Worm (Caenorhabditis elegans) whole organism, L2 larva: ENCODE results near the gene F55C12.4.

ENCODE experiments used
- F13H6.1 ChIP-seq: sonication (generic microtip); optimal IDR thresholded peaks from 2 replicates; lab custom pipeline; 2016; ENCODE audit warnings: missing genetic modification characterization, missing compliant biosample characterization
- R02D3.7 ChIP-seq: fragments of 150-350 bp; optimal IDR thresholded peaks from 2 replicates; lab custom pipeline; 2014; ENCODE audit warnings: missing biosample characterization, missing genetic modification characterization
- Y55F3AM.14 ChIP-seq: fragments of 200-800 bp; sonication (Bioruptor generic); optimal IDR thresholded peaks from 2 replicates; lab custom pipeline; 2018; ENCODE audit warnings: mild to moderate bottlenecking, missing genetic modification characterization, missing compliant biosample characterization
- ZK546.5 ChIP-seq: sonication (generic microtip); optimal IDR thresholded peaks from 2 replicates; lab custom pipeline; 2017; ENCODE audit warnings: missing biosample characterization, missing genetic modification characterization
- alr-1 ChIP-seq: fragments of 150-350 bp; optimal IDR thresholded peaks from 2 replicates; lab custom pipeline; 2014; ENCODE audit warnings: missing biosample characterization, missing genetic modification characterization
- aly-2 ChIP-seq: fragments of 150-350 bp; optimal IDR thresholded peaks from 2 replicates; lab custom pipeline; 2014; ENCODE audit warnings: missing biosample characterization, missing genetic modification characterization
- blmp-1 ChIP-seq: sonication (generic microtip); optimal IDR thresholded peaks from 2 replicates; lab custom pipeline; 2017; ENCODE audit warnings: missing genetic modification characterization, mild to moderate bottlenecking, missing compliant biosample characterization, antibody characterized with exemption, moderate library complexity; ENCODE audit not compliant: insufficient read depth
- ceh-16 ChIP-seq: fragments of 150-350 bp; optimal IDR thresholded peaks from 2 replicates; lab custom pipeline; 2014; ENCODE audit warnings: missing biosample characterization, missing genetic modification characterization
- ceh-82 ChIP-seq: fragments of 150-350 bp; optimal IDR thresholded peaks from 2 replicates; lab custom pipeline; 2014; ENCODE audit warnings: missing biosample characterization, missing genetic modification characterization
- crh-2 ChIP-seq: sonication (generic microtip); optimal IDR thresholded peaks from 2 replicates; lab custom pipeline; 2017; ENCODE audit warnings: missing biosample characterization, missing genetic modification characterization
- dmd-4 ChIP-seq: sonication (generic microtip); optimal IDR thresholded peaks from 2 replicates; lab custom pipeline; 2017; ENCODE audit warnings: missing biosample characterization, missing genetic modification characterization
- egl-27 ChIP-seq: sonication (generic microtip); optimal IDR thresholded peaks from 3 replicates; lab custom pipeline; 2017; ENCODE audit warnings: missing biosample characterization, missing genetic modification reagents, missing genetic modification characterization
- elt-1 ChIP-seq: fragments of 150-350 bp; optimal IDR thresholded peaks from 2 replicates; lab custom pipeline; 2014; ENCODE audit warnings: missing biosample characterization, missing genetic modification characterization
- elt-3 ChIP-seq: sonication (generic microtip); optimal IDR thresholded peaks from 2 replicates; lab custom pipeline; 2017; ENCODE audit warnings: missing biosample characterization, missing genetic modification characterization
- fos-1 ChIP-seq: fragments of 150-350 bp; optimal IDR thresholded peaks from 2 replicates; lab custom pipeline; 2014; ENCODE audit warnings: missing biosample characterization, missing genetic modification characterization
- gmeb-1 ChIP-seq: fragments of 150-350 bp; optimal IDR thresholded peaks from 2 replicates; lab custom pipeline; 2014; ENCODE audit warnings: missing biosample characterization, missing genetic modification characterization
- lin-11 ChIP-seq: fragments of 150-350 bp; sonication (generic microtip); optimal IDR thresholded peaks from 2 replicates; lab custom pipeline; 2014; ENCODE audit warnings: missing biosample characterization, missing genetic modification characterization, inconsistent platforms, mixed read lengths
- lin-13 ChIP-seq: fragments of 150-350 bp; optimal IDR thresholded peaks from 2 replicates; lab custom pipeline; 2014; ENCODE audit warnings: missing biosample characterization, missing genetic modification reagents, missing genetic modification characterization
- lin-39 ChIP-seq: fragments of 150-350 bp; optimal IDR thresholded peaks from 2 replicates; lab custom pipeline; 2014; ENCODE audit warnings: missing biosample characterization, missing genetic modification reagents, missing genetic modification characterization
- lsy-2 ChIP-seq, 2 experiments: fragments of 150-350 bp in 1 of 2; sonication (generic microtip) in 1 of 2; optimal IDR thresholded peaks; 2 replicates each; lab custom pipeline; 2014 to 2017; ENCODE audit warnings: missing biosample characterization in 2 of 2, missing genetic modification characterization in 2 of 2
- mab-5 ChIP-seq: fragments of 150-350 bp; optimal IDR thresholded peaks from 2 replicates; lab custom pipeline; 2014; ENCODE audit warnings: missing biosample characterization, missing genetic modification characterization
- mbf-1 ChIP-seq: sonication (generic microtip); optimal IDR thresholded peaks from 2 replicates; lab custom pipeline; 2017; ENCODE audit warnings: missing biosample characterization, missing genetic modification characterization
- mdl-1 ChIP-seq, 2 experiments: fragments of 150-350 bp in 1 of 2; sonication (generic microtip) in 1 of 2; optimal IDR thresholded peaks; 2 replicates each; lab custom pipeline; 2017; ENCODE audit warnings: missing biosample characterization in 2 of 2, missing genetic modification characterization in 2 of 2
- nhr-10 ChIP-seq: sonication (generic microtip); optimal IDR thresholded peaks from 2 replicates; lab custom pipeline; 2017; ENCODE audit warnings: missing biosample characterization, missing genetic modification characterization
- nhr-11 ChIP-seq: fragments of 150-350 bp; optimal IDR thresholded peaks from 2 replicates; lab custom pipeline; 2014; ENCODE audit warnings: missing biosample characterization, missing genetic modification characterization
- nhr-12 ChIP-seq: fragments of 150-350 bp; optimal IDR thresholded peaks from 2 replicates; lab custom pipeline; 2014; ENCODE audit warnings: missing biosample characterization, missing genetic modification characterization
- nhr-129 ChIP-seq: fragments of 150-350 bp; optimal IDR thresholded peaks from 2 replicates; lab custom pipeline; 2014; ENCODE audit warnings: missing biosample characterization, missing genetic modification characterization
- nhr-21 ChIP-seq: fragments of 150-350 bp; optimal IDR thresholded peaks from 2 replicates; lab custom pipeline; 2014; ENCODE audit warnings: missing biosample characterization, missing genetic modification characterization
- nhr-23 ChIP-seq: fragments of 150-350 bp; optimal IDR thresholded peaks from 2 replicates; lab custom pipeline; 2014; ENCODE audit warnings: missing biosample characterization, missing genetic modification reagents, missing genetic modification characterization
- nhr-237 ChIP-seq: fragments of 150-350 bp; optimal IDR thresholded peaks from 2 replicates; lab custom pipeline; 2014; ENCODE audit warnings: missing biosample characterization, missing genetic modification characterization
- nhr-25 ChIP-seq: fragments of 150-350 bp; sonication (generic microtip); optimal IDR thresholded peaks from 3 replicates; lab custom pipeline; 2014; ENCODE audit warnings: missing biosample characterization, missing genetic modification characterization
- nhr-6 ChIP-seq: fragments of 150-350 bp; optimal IDR thresholded peaks from 2 replicates; lab custom pipeline; 2014; ENCODE audit warnings: missing biosample characterization, missing genetic modification characterization
- peb-1 ChIP-seq: fragments of 150-350 bp; optimal IDR thresholded peaks from 2 replicates; lab custom pipeline; 2014; ENCODE audit warnings: missing biosample characterization, missing genetic modification characterization
- sem-4 ChIP-seq: fragments of 150-350 bp; optimal IDR thresholded peaks from 2 replicates; lab custom pipeline; 2014; ENCODE audit warnings: missing biosample characterization, missing genetic modification reagents, missing genetic modification characterization
- sma-3 ChIP-seq: sonication (generic microtip); optimal IDR thresholded peaks from 2 replicates; lab custom pipeline; 2016; ENCODE audit warnings: missing genetic modification reagents, missing genetic modification characterization, missing compliant biosample characterization
- sma-9 ChIP-seq, 2 experiments: fragments of 150-350 bp in 1 of 2; sonication (generic microtip) in 1 of 2; optimal IDR thresholded peaks; 2 replicates each; lab custom pipeline; 2014 to 2016; ENCODE audit warnings: missing genetic modification characterization in 2 of 2, mild to moderate bottlenecking in 1 of 2, missing biosample characterization in 1 of 2, missing compliant biosample characterization in 1 of 2, missing genetic modification reagents in 1 of 2, moderate library complexity in 1 of 2
- snpc-4 ChIP-seq: fragments of 150-350 bp; optimal IDR thresholded peaks from 2 replicates; lab custom pipeline; 2014; ENCODE audit warnings: missing biosample characterization, missing genetic modification characterization
- unc-39 ChIP-seq: fragments of 150-350 bp; optimal IDR thresholded peaks from 2 replicates; lab custom pipeline; 2014; ENCODE audit warnings: missing biosample characterization, missing genetic modification characterization
- unc-55 ChIP-seq: fragments of 150-350 bp; sonication (generic microtip); optimal IDR thresholded peaks from 3 replicates; lab custom pipeline; 2014; ENCODE audit warnings: missing biosample characterization, missing genetic modification reagents, missing genetic modification characterization
- unc-62 ChIP-seq: fragments of 150-350 bp; optimal IDR thresholded peaks from 2 replicates; lab custom pipeline; 2014; ENCODE audit warnings: missing biosample characterization, missing genetic modification reagents, missing genetic modification characterization
- zag-1 ChIP-seq: fragments of 150-350 bp; optimal IDR thresholded peaks from 2 replicates; lab custom pipeline; 2014; ENCODE audit warnings: missing biosample characterization, missing genetic modification characterization
- ztf-1 ChIP-seq: fragments of 200-800 bp; sonication (Bioruptor generic); conservative IDR thresholded peaks from 2 replicates; pipeline ENCODE4 v1.3.6; 2022; ENCODE audit warnings: missing genetic modification characterization, missing compliant biosample characterization
- ztf-4 ChIP-seq: fragments of 150-350 bp; optimal IDR thresholded peaks from 2 replicates; lab custom pipeline; 2014; ENCODE audit warnings: missing biosample characterization, missing genetic modification characterization

The F55C12.4 gene

ce11 chrII:5853261-5853660, 5.0 kb downstream of the F55C12.4 start:
- TF ChIP-seq lin-13 (GFP tag; lab: Kevin White, UChicago), result no peak
- TF ChIP-seq gmeb-1 (tag; lab: Kevin White, UChicago), result no peak
- no peak for TF ChIP-seq aly-2
- TF ChIP-seq zag-1 (tag; lab: Kevin White, UChicago), result no peak
- TF ChIP-seq nhr-237 (tag; lab: Kevin White, UChicago), result no peak
- TF ChIP-seq unc-39, result no peak
- no peak for TF ChIP-seq elt-3 (tag; lab: Kevin White, UChicago)
- no peak for TF ChIP-seq peb-1 (tag; lab: Kevin White, UChicago)
- no peak for TF ChIP-seq nhr-23
- TF ChIP-seq nhr-10 (tag; lab: Kevin White, UChicago), result no peak
- no peak for TF ChIP-seq mbf-1 (tag; lab: Kevin White, UChicago)
- no peak for TF ChIP-seq ZK546.5 (tag; lab: Kevin White, UChicago)
- no peak for TF ChIP-seq unc-55
- no peak for TF ChIP-seq alr-1
- TF ChIP-seq sem-4, result no peak
- TF ChIP-seq sma-3 (GFP tag; lab: Kevin White, UChicago), result peak; percentile 16
- TF ChIP-seq nhr-25, result no peak
- TF ChIP-seq nhr-21, result peak; percentile 60
- no peak for TF ChIP-seq ztf-4 (tag; lab: Kevin White, UChicago)
- TF ChIP-seq sma-9 (GFP tag; optimal IDR thresholded peaks at IDR 0.05; lab: Kevin White, UChicago), result peak; percentile 18
- TF ChIP-seq sma-9 (tag; optimal IDR thresholded peaks at IDR 0.05; lab: Kevin White, UChicago), result no peak
- TF ChIP-seq dmd-4 (tag; lab: Kevin White, UChicago), result no peak
- TF ChIP-seq elt-1, result no peak
- TF ChIP-seq blmp-1 (tag; lab: Kevin White, UChicago), result peak; percentile 28
- TF ChIP-seq egl-27, result peak; percentile 30
- no peak for TF ChIP-seq nhr-129
- TF ChIP-seq snpc-4, result no peak
- TF ChIP-seq, all 48 proteins: peak for 5

DNA sequence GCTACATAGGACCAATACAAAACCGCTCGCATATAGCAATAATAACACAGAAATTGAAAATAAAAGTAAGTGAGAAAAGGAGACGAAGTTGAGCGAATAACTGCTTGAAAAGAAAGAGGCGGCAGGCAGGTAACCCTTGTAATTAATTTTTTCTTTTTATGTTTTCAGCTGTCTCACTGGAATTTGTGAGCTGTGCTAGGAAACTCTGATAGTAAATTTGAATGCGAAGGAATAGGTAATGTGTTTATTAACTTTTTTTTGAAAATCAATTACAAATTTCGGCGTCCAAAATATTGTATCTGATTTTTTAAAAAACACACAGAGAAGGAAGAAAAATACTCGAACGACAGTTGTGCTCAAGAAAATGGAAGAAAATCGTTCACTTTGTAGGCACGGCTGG, 6.2 kb downstream of the F55C12.4 start, which contains the start of gene H41C03.2:
Gene H41C03.2, minus strand, starts transcription at position 101 of the 400 bp plus-strand sequence.
- TF ChIP-seq nhr-11, result no peak
- no peak for TF ChIP-seq fos-1 (tag; lab: Kevin White, UChicago)
- TF ChIP-seq aly-2, result no peak
- TF ChIP-seq ceh-82 (tag; lab: Kevin White, UChicago), result no peak
- no peak for TF ChIP-seq sma-3 (GFP tag; lab: Kevin White, UChicago)
- no peak for TF ChIP-seq lsy-2 (tag; optimal IDR thresholded peaks at IDR 0.05; lab: Kevin White, UChicago)
- no peak for TF ChIP-seq nhr-12 (tag; lab: Kevin White, UChicago)
- no peak for TF ChIP-seq ZK546.5 (tag; lab: Kevin White, UChicago)
- TF ChIP-seq alr-1, result no peak

DNA sequence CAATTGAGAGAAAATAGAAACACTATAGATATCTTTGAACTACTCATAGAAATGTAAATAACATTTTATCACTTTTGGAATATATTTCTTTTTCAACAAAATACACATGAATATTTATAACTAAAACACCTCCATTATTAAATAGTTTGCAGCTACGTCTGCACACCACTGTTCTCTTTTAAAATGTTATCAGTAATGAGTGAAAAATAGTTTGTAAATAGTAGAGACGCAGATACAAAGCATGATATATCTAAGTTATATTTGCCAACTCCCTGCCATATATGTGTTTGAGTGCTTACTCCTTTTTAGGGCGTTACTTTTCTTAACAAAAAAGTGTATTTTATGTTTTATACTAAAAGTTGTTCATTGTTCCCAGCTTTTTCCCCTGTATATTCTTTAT, 12.0 kb downstream of the F55C12.4 start:
- TF ChIP-seq blmp-1 (tag; lab: Kevin White, UChicago) (no peak), fos-1 (tag; lab: Kevin White, UChicago) (peak; percentile 25), elt-3 (tag; lab: Kevin White, UChicago) (no peak)
- TF ChIP-seq, all 48 proteins: peak for 1

- TF ChIP-seq nhr-6 (tag; lab: Kevin White, UChicago) (no peak), lin-39 (tag; lab: Kevin White, UChicago) (no peak), R02D3.7 (tag; lab: Kevin White, UChicago) (no peak), unc-39 (no peak), snpc-4 (no peak), ceh-82 (tag; lab: Kevin White, UChicago) (no peak), unc-62 (GFP tag; lab: Kevin White, UChicago) (no peak), peb-1 (tag; lab: Kevin White, UChicago) (no peak), mbf-1 (tag; lab: Kevin White, UChicago) (no peak), aly-2 (no peak), F13H6.1 (tag; lab: Kevin White, UChicago) (no peak)
These were observed 12.8 kb downstream of the F55C12.4 start, which contains the start of the genes ZK1248.17 and H41C03.3 for ce11 chrII:5845441-5845840. Gene ZK1248.17 (minus strand): TSS chrII:5845541. Gene H41C03.3 (plus strand): TSS chrII:5845777.

- TF ChIP-seq R02D3.7 (tag; lab: Kevin White, UChicago) (peak; percentile 83), ceh-16 (tag; lab: Kevin White, UChicago) (peak; percentile 96), nhr-12 (tag; lab: Kevin White, UChicago) (peak; percentile 59), nhr-23 (no peak), Y55F3AM.14 (GFP tag; lab: Kevin White, UChicago) (peak; percentile 97), snpc-4 (peak; percentile 100), lin-11 (peak; percentile 99), nhr-11 (peak; percentile 88), mab-5 (tag; lab: Kevin White, UChicago) (peak; percentile 98), nhr-6 (tag; lab: Kevin White, UChicago) (peak; percentile 98), unc-55 (peak; percentile 99), zag-1 (tag; lab: Kevin White, UChicago) (peak; percentile 99), elt-3 (tag; lab: Kevin White, UChicago) (no peak), mdl-1 (tag; optimal IDR thresholded peaks at IDR 0.05; lab: Kevin White, UChicago) (peak; percentile 92 to 93), lsy-2 (tag; optimal IDR thresholded peaks at IDR 0.05; lab: Kevin White, UChicago) (peak; percentile 97), ztf-4 (tag; lab: Kevin White, UChicago) (peak; percentile 99), crh-2 (tag; lab: Kevin White, UChicago) (peak; percentile 99), elt-1 (peak; percentile 45), fos-1 (tag; lab: Kevin White, UChicago) (peak; percentile 98), ztf-1 (GFP tag; lab: Robert Waterston, UW) (0 out of 2 replicates have a peak, but pooled peaks have one; percentile 81), blmp-1 (tag; lab: Kevin White, UChicago) (peak; percentile 82), dmd-4 (tag; lab: Kevin White, UChicago) (peak; percentile 79)
These were observed 13.5 kb downstream of the F55C12.4 start for ce11 chrII:5844694-5845129.
